Worm (Caenorhabditis elegans) whole organism, L1 larva: Measurements from ENCODE around the gene F54E2.2.

Experiments used
- C34B4.2 ChIP-seq: sonication (generic microtip); optimal IDR thresholded peaks from 2 replicates; lab custom pipeline; 2017; ENCODE audit warnings: mild to moderate bottlenecking, missing genetic modification characterization, missing compliant biosample characterization
- elt-2 ChIP-seq: sonication (generic microtip); optimal IDR thresholded peaks from 2 replicates; lab custom pipeline; 2016; ENCODE audit warnings: missing genetic modification characterization, mild to moderate bottlenecking, inconsistent platforms, missing compliant biosample characterization, missing genetic modification reagents
- elt-3 ChIP-seq, 6 experiments: fragments of 150-350 bp in 1 of 6; sonication (generic microtip); optimal IDR thresholded peaks; 2 replicates each; lab custom pipeline; 2017 to 2018; ENCODE audit warnings: missing biosample characterization in 6 of 6, missing genetic modification characterization in 6 of 6, inconsistent platforms in 1 of 6
- fkh-10 ChIP-seq: sonication (generic microtip); optimal IDR thresholded peaks from 2 replicates; lab custom pipeline; 2017; ENCODE audit warnings: missing biosample characterization, missing genetic modification reagents, missing genetic modification characterization
- fos-1 ChIP-seq: fragments of 150-350 bp; optimal IDR thresholded peaks from 2 replicates; lab custom pipeline; 2014; ENCODE audit warnings: missing biosample characterization, missing genetic modification characterization
- lsy-2 ChIP-seq, 2 experiments: fragments of 150-350 bp; optimal IDR thresholded peaks; 2 replicates each; lab custom pipeline; 2014; ENCODE audit warnings: missing biosample characterization in 2 of 2, missing genetic modification characterization in 2 of 2
- mef-2 ChIP-seq: fragments of 150-350 bp; optimal IDR thresholded peaks from 2 replicates; lab custom pipeline; 2014; ENCODE audit warnings: missing biosample characterization, missing genetic modification characterization
- nhr-237 ChIP-seq: fragments of 150-350 bp; optimal IDR thresholded peaks from 2 replicates; lab custom pipeline; 2014; ENCODE audit warnings: missing biosample characterization, missing genetic modification characterization
- rnt-1 ChIP-seq: sonication (generic microtip); optimal IDR thresholded peaks from 2 replicates; lab custom pipeline; 2016; ENCODE audit warnings: mild to moderate bottlenecking, missing genetic modification characterization, moderate library complexity, missing compliant biosample characterization

DNA sequence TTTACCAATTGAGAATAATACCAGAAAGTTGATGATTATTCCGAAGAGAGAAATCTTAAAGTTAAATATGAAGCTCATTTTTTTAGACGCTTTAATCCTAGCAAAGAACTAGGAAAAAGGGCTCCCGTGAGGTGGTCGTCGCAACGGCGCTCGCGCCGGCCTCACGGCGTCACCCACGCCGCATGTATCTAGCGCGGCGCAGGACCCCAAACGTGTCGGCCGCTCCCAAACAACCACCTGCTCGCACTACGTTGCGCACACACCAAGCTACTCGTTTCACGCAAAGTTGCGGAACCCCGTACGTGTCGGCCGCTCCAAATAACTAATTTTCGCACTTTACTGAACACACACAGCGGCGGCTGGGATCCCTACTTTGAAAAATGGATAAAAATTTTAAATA lies 49.7 kb upstream of the F54E2.2 start:
- TF ChIP-seq rnt-1 (tag; lab: Kevin White, UChicago) (no peak), C34B4.2 (tag; lab: Kevin White, UChicago) (no peak), elt-3 (tag; optimal IDR thresholded peaks at IDR 0.05; lab: Kevin White, UChicago) (no peak), nhr-237 (no peak), fos-1 (tag; lab: Kevin White, UChicago) (no peak), lsy-2 (tag; optimal IDR thresholded peaks at IDR 0.05; lab: Kevin White, UChicago) (no peak), elt-2 (tag; lab: Kevin White, UChicago) (no peak), fkh-10 (no peak), mef-2 (tag; lab: Kevin White, UChicago) (no peak)
